Worm (Caenorhabditis elegans) whole organism, early embryonic: ENCODE measurements around the gene pgl-2.

Experiments
- B0310.2 ChIP-seq: sonication (generic microtip); optimal IDR thresholded peaks from 2 replicates; lab custom pipeline; 2016; ENCODE audit warnings: mild to moderate bottlenecking, missing genetic modification characterization, missing compliant biosample characterization
- F13C5.2 ChIP-seq: sonication (generic microtip); optimal IDR thresholded peaks from 2 replicates; lab custom pipeline; 2017; ENCODE audit warnings: mild to moderate bottlenecking, missing genetic modification characterization, inconsistent platforms, missing compliant biosample characterization
- ama-1 ChIP-seq: fragments of 150-350 bp; optimal IDR thresholded peaks from 2 replicates; lab custom pipeline; 2014
- ceh-36 ChIP-seq: sonication (generic microtip); optimal IDR thresholded peaks from 2 replicates; lab custom pipeline; 2016; ENCODE audit warnings: missing genetic modification characterization, inconsistent platforms, missing compliant biosample characterization
- flt-1 ChIP-seq: fragments of 200-800 bp; sonication (Bioruptor generic); IDR thresholded peaks from 2 replicates; pipeline ENCODE4 v1.3.6; 2022; ENCODE audit warnings: missing genetic modification characterization, missing compliant biosample characterization
- hmbx-1 ChIP-seq: sonication (generic microtip); optimal IDR thresholded peaks from 2 replicates; lab custom pipeline; 2016; ENCODE audit warnings: mild to moderate bottlenecking, missing genetic modification characterization, missing compliant biosample characterization
- scrt-1 ChIP-seq: fragments of 200-800 bp; sonication (Bioruptor generic); IDR thresholded peaks from 2 replicates; pipeline ENCODE4 v1.3.6; 2022; ENCODE audit warnings: missing genetic modification characterization, missing compliant biosample characterization
- sea-1 ChIP-seq: fragments of 200-800 bp; sonication (Bioruptor generic); conservative IDR thresholded peaks from 2 replicates; pipeline ENCODE4 v1.3.6; 2022; ENCODE audit warnings: missing genetic modification characterization, missing compliant biosample characterization
- tbx-11 ChIP-seq: fragments of 200-800 bp; sonication (Bioruptor generic); IDR thresholded peaks from 2 replicates; pipeline ENCODE4 v1.3.6; 2022; ENCODE audit warnings: missing genetic modification characterization, missing compliant biosample characterization
- tbx-37 ChIP-seq: fragments of 200-800 bp; sonication (Bioruptor generic); conservative IDR thresholded peaks from 2 replicates; pipeline ENCODE4 v1.3.6; 2022; ENCODE audit warnings: missing genetic modification reagents, missing genetic modification characterization, missing compliant biosample characterization
- tra-4 ChIP-seq: sonication (generic microtip); optimal IDR thresholded peaks from 2 replicates; lab custom pipeline; 2017; ENCODE audit warnings: missing genetic modification characterization, missing compliant biosample characterization

DNA sequence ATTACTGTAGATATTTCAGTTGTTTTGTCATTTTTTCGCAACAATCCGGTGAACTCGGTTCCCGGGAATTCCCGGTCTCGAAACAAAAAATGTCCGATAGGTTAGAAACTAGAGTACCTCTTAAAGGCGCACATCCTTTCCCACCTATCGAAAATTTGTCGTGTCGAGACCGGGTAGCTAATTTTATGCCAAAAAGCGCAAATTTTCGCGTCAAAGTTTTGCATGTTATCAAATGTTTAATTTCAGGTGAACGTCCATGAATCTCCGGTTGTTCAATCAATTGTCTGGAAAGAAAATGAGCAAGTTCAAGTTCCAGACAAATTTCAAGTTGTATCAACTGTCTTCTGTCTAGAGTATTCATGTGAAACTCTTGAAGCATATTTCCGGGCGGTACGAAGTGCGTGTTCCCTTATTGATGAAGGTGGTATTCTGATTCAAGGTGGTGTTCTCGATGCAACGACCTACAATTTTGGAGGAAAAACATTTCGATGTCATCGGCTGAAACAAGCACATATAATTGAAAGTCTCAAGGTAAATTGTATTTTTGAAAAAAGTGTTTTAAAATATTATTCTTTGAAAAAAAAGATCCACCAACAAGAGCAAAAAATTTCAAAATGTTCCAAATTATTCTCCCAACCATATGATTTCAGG, 10.5 kb upstream of the pgl-2 start:
- TF ChIP-seq ama-1 (lab: Kevin White, UChicago): no peak
- no peak for TF ChIP-seq hmbx-1 (tag; lab: Kevin White, UChicago)
- no peak for TF ChIP-seq B0310.2 (tag; lab: Kevin White, UChicago)
- TF ChIP-seq flt-1: no peak
- TF ChIP-seq tbx-11 (GFP tag; lab: Robert Waterston, UW): no peak
- TF ChIP-seq sea-1 (GFP tag; lab: Robert Waterston, UW): no peak
- no peak for TF ChIP-seq F13C5.2 (tag; lab: Kevin White, UChicago)
- TF ChIP-seq tra-4 (tag; lab: Kevin White, UChicago): no peak
- TF ChIP-seq tbx-37 (GFP tag; lab: Robert Waterston, UW): no peak
- no peak for TF ChIP-seq ceh-36 (tag; lab: Kevin White, UChicago)
- TF ChIP-seq scrt-1 (GFP tag; lab: Robert Waterston, UW): no peak
